Worm (Caenorhabditis elegans) whole organism, young adult: ENCODE data around the gene ZC239.22.

Experiments used
- B0019.2 ChIP-seq: fragments of 200-800 bp; sonication (Bioruptor generic); conservative IDR thresholded peaks from 2 replicates; pipeline ENCODE4 v1.3.6; 2022; ENCODE audit warnings: missing genetic modification reagents, missing genetic modification characterization, missing compliant biosample characterization
- B0336.3 ChIP-seq: fragments of 200-800 bp; sonication (Bioruptor generic); IDR thresholded peaks from 2 replicates; pipeline ENCODE4 v1.3.6; 2022; ENCODE audit warnings: missing genetic modification characterization, missing compliant biosample characterization
- F10E7.11 ChIP-seq: sonication (generic microtip); optimal IDR thresholded peaks from 2 replicates; lab custom pipeline; 2017; ENCODE audit warnings: mild to moderate bottlenecking, missing genetic modification characterization, moderate library complexity, missing compliant biosample characterization
- F52B5.7 ChIP-seq: sonication (generic microtip); optimal IDR thresholded peaks from 2 replicates; lab custom pipeline; 2016; ENCODE audit warnings: mild to moderate bottlenecking, missing genetic modification characterization, missing compliant biosample characterization
- F57A8.1 ChIP-seq: fragments of 200-800 bp; sonication (Bioruptor generic); optimal IDR thresholded peaks from 2 replicates; lab custom pipeline; 2018; ENCODE audit warnings: mild to moderate bottlenecking, missing genetic modification characterization, moderate library complexity, missing compliant biosample characterization
- F57C9.4 ChIP-seq: sonication (generic microtip); optimal IDR thresholded peaks from 2 replicates; lab custom pipeline; 2017; ENCODE audit warnings: mild to moderate bottlenecking, missing genetic modification characterization, missing compliant biosample characterization
- Y56A3A.18 ChIP-seq: fragments of 200-800 bp; sonication (Bioruptor generic); IDR thresholded peaks from 2 replicates; pipeline ENCODE4 v1.3.6; 2022; ENCODE audit warnings: missing genetic modification reagents, missing genetic modification characterization, missing compliant biosample characterization
- hrde-1 ChIP-seq: sonication (generic microtip); optimal IDR thresholded peaks from 2 replicates; lab custom pipeline; 2016; ENCODE audit warnings: missing genetic modification characterization, mild to moderate bottlenecking, missing compliant biosample characterization, moderate library complexity, missing genotype, missing genetic modification reagents, borderline replicate concordance
- nfyb-1 ChIP-seq: fragments of 200-800 bp; sonication (Bioruptor generic); IDR thresholded peaks from 2 replicates; pipeline ENCODE4 v1.3.6; 2022; ENCODE audit warnings: missing genetic modification reagents, missing genetic modification characterization, missing compliant biosample characterization
- nhr-80 ChIP-seq: sonication (generic microtip); optimal IDR thresholded peaks from 2 replicates; lab custom pipeline; 2016; ENCODE audit warnings: missing genetic modification characterization, missing compliant biosample characterization
- pha-4 ChIP-seq: fragments of 150-350 bp; sonication (generic microtip); optimal IDR thresholded peaks from 2 replicates; lab custom pipeline; 2014; ENCODE audit warnings: missing biosample characterization, missing genetic modification reagents, missing genetic modification characterization
- unc-130 ChIP-seq: sonication (generic microtip); optimal IDR thresholded peaks from 2 replicates; lab custom pipeline; 2016; ENCODE audit warnings: missing genetic modification reagents, missing genetic modification characterization, missing compliant biosample characterization

ce11 chrII:3240207-3240606, 19.6 kb upstream of the ZC239.22 start, which contains the start of gene C17F4.3:
- TF ChIP-seq Y56A3A.18 (GFP tag; lab: Robert Waterston, UW) (no peak), nfyb-1 (GFP tag; lab: Robert Waterston, UW) (no peak), F57A8.1 (GFP tag; lab: Kevin White, UChicago) (no peak), F57C9.4 (tag; lab: Kevin White, UChicago) (no peak), nhr-80 (tag; lab: Kevin White, UChicago) (no peak), F52B5.7 (tag; lab: Kevin White, UChicago) (no peak), B0019.2 (no peak), hrde-1 (no peak), pha-4 (tag; lab: Kevin White, UChicago) (no peak), F10E7.11 (tag; lab: Kevin White, UChicago) (no peak), B0336.3 (GFP tag; lab: Robert Waterston, UW) (no peak), unc-130 (no peak)
